Worm (Caenorhabditis elegans): ENCODE measurements around the gene bbs-8.
A peak's percentile ranks its signal among the peaks of the same experiment; 100 is the strongest.

Gene bbs-8

ce11 chrV:6784853-6785492, 20.1 kb upstream of the bbs-8 start, which contains the start of the genes spn-4 and spe-39 (continued):
- TF ChIP-seq T23F11.4 (GFP tag; optimal IDR thresholded peaks at IDR 0.05) (no peak), unc-55 (GFP tag; optimal IDR thresholded peaks at IDR 0.05) (peak; percentile 1), nhr-232 (tag; optimal IDR thresholded peaks at IDR 0.05) (no peak), pqm-1 (tag; optimal IDR thresholded peaks at IDR 0.05) (no peak), sox-2 (GFP tag; IDR thresholded peaks at IDR 0.05) (peak; percentile 62), pax-1 (tag; optimal IDR thresholded peaks at IDR 0.05) (peak; percentile 64)

- TF ChIP-seq lin-11 (tag; optimal IDR thresholded peaks at IDR 0.05), result no peak
- no peak for TF ChIP-seq nfya-1 (tag; optimal IDR thresholded peaks at IDR 0.05)
- no peak for TF ChIP-seq ceh-6 (GFP tag; optimal IDR thresholded peaks at IDR 0.05)
- no peak for TF ChIP-seq hlh-13 (GFP tag; optimal IDR thresholded peaks at IDR 0.05)
- no peak for TF ChIP-seq mec-3 (tag; optimal IDR thresholded peaks at IDR 0.05; ENCODE audit: borderline replicate concordance)
Observed at ce11 chrV:6783044-6783625, 18.3 kb upstream of the bbs-8 start.

- TF ChIP-seq ceh-6 (GFP tag; optimal IDR thresholded peaks at IDR 0.05), result no peak
- TF ChIP-seq pag-3 (tag; optimal IDR thresholded peaks at IDR 0.05; ENCODE audit: borderline replicate concordance), result no peak
- no peak for TF ChIP-seq ceh-24 (tag; optimal IDR thresholded peaks at IDR 0.05)
- TF ChIP-seq elt-2 (tag; optimal IDR thresholded peaks at IDR 0.05), result no peak
- no peak for TF ChIP-seq elt-4 (tag; optimal IDR thresholded peaks at IDR 0.05)
- no peak for TF ChIP-seq fkh-10 (GFP tag; optimal IDR thresholded peaks at IDR 0.05)
- no peak for TF ChIP-seq nfya-1 (tag; optimal IDR thresholded peaks at IDR 0.05)
- no peak for TF ChIP-seq unc-86 (tag; optimal IDR thresholded peaks at IDR 0.05)
- no peak for TF ChIP-seq sdc-2 (tag; optimal IDR thresholded peaks at IDR 0.05)
- TF ChIP-seq pha-2 (tag; optimal IDR thresholded peaks at IDR 0.05), result no peak
- TF ChIP-seq ztf-16 (tag; optimal IDR thresholded peaks at IDR 0.05), result no peak
- TF ChIP-seq ceh-22 (tag; optimal IDR thresholded peaks at IDR 0.05), result no peak
- no peak for TF ChIP-seq lin-11 (tag; optimal IDR thresholded peaks at IDR 0.05)
- TF ChIP-seq pat-9 (tag; optimal IDR thresholded peaks at IDR 0.05), result no peak
Observed at ce11 chrV:6782260-6782659, 17.4 kb upstream of the bbs-8 start.

- no peak for TF ChIP-seq lim-6 (tag; optimal IDR thresholded peaks at IDR 0.05)
- TF ChIP-seq dve-1 (tag; optimal IDR thresholded peaks at IDR 0.05), result no peak
- TF ChIP-seq dmd-4 (tag; optimal IDR thresholded peaks at IDR 0.05; ENCODE audit: borderline replicate concordance), result no peak
- TF ChIP-seq sdc-2 (tag; optimal IDR thresholded peaks at IDR 0.05), result no peak
Observed at ce11 chrV:6780676-6781075, 15.8 kb upstream of the bbs-8 start.

ce11 chrV:6780166-6780565, 15.3 kb upstream of the bbs-8 start, which contains the start of gene ZC404.15:
ZC404.15 (plus strand) TSS chrV:6780466.
- no peak for TF ChIP-seq fax-1 (tag; optimal IDR thresholded peaks at IDR 0.05)
- TF ChIP-seq ahr-1 (tag; optimal IDR thresholded peaks at IDR 0.05), result no peak
- no peak for TF ChIP-seq C38D4.7 (GFP tag; optimal IDR thresholded peaks at IDR 0.05)
- no peak for TF ChIP-seq K02D7.2 (tag; optimal IDR thresholded peaks at IDR 0.05)
- TF ChIP-seq pha-2 (tag; optimal IDR thresholded peaks at IDR 0.05), result no peak
- no peak for TF ChIP-seq T23F11.4 (GFP tag; optimal IDR thresholded peaks at IDR 0.05)
- TF ChIP-seq eyg-1 (tag; optimal IDR thresholded peaks at IDR 0.05), result no peak
- no peak for TF ChIP-seq hlh-8 (tag; optimal IDR thresholded peaks at IDR 0.05)
- TF ChIP-seq ama-1 (optimal IDR thresholded peaks at IDR 0.05), result no peak

- no peak for TF ChIP-seq nhr-232 (tag; optimal IDR thresholded peaks at IDR 0.05)
Observed at ce11 chrV:6778457-6778856, 13.6 kb upstream of the bbs-8 start.
